Fruit fly (Drosophila melanogaster) S2 (cell line): ENCODE data around the gene upd3.

Experiments
- CG8478 ChIP-seq: fragments of >200 bp; optimal IDR thresholded peaks from 2 replicates; lab custom pipeline; 2018
- CTCF ChIP-seq, 2 experiments: fragments of >200 bp; optimal IDR thresholded peaks; 2 replicates each; lab custom pipeline; 2018

dm6 chrX:18261494-18261893, 15.5 kb upstream of the upd3 start:
- no peak for TF ChIP-seq CTCF (optimal IDR thresholded peaks at IDR 0.05; lab: Kevin White, UChicago)
- TF ChIP-seq CG8478 (lab: Kevin White, UChicago): no peak
